Fruit fly (Drosophila melanogaster): Measurements from ENCODE around the gene Cht7.

DNA sequence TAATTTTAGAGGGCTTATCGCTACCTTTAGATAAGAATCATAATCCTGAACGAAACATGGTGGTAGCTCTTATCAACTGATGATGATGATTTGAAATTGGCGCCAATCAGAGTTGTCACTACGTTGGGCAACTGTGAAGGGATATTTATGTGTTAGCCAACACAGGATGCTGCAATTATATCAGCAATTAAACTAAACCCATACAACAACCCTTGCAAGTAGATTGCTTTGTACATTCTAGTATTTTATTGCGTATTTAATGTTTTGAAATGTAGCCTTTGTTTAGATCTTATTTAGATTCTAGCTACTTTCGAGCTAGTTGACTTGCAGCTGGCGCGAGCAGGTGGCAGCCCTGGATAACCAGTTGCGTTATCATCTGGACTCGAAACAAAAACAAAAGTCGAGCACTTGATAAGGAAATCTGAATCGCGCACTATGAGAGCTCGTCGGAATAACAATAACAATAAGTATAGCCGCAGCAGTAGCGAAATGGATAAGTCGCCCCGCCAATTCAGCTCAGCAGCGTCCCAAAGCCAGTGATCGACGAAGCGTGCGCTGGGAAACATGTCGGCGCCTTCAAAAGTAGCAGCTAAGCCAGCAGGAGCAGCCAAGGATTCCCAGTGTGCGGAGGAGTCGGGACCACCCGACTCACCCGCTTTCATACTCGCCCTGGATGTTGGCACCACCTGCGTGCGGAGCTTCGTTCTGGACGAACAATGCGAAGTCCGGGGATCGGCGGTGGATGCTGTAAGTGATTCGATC, 54.5 kb downstream of the Cht7 start, which contains the start of gene CG1271:
- peak; percentile 26; the same call in 1 of the 2 replicates for TF ChIP-seq gsb (GFP tag; IDR thresholded peaks at IDR 0.05)
- peak; percentile 92 for TF ChIP-seq grn (GFP tag; optimal IDR thresholded peaks at IDR 0.05)
- peak; percentile 51 for TF ChIP-seq unc-4 (GFP tag; IDR thresholded peaks at IDR 0.05; ENCODE audit: partially characterized antibody)
- no peak; the same call in 1 of the 3 replicates for TF ChIP-seq CG11695 (GFP tag; IDR thresholded peaks at IDR 0.05)
- TF ChIP-seq Lpt (GFP tag; optimal IDR thresholded peaks at IDR 0.05): no peak
- TF ChIP-seq croc (GFP tag; conservative IDR thresholded peaks at IDR 0.05): no peak
- peak; percentile 66 for TF ChIP-seq CG7786 (GFP tag; optimal IDR thresholded peaks at IDR 0.05)
- TF ChIP-seq Dip2 (GFP tag; IDR thresholded peaks at IDR 0.05): no peak
- TF ChIP-seq CG3847 (GFP tag; IDR thresholded peaks at IDR 0.05): peak; percentile 80
- peak; percentile 65 for TF ChIP-seq kay (GFP tag; optimal IDR thresholded peaks at IDR 0.05)
- no peak for TF ChIP-seq CG7271 (tag; optimal IDR thresholded peaks at IDR 0.05)

Data from whole organism, embryonic.